Fruit fly (Drosophila melanogaster) whole organism, embryonic: ENCODE results near the gene mthl12.

Experiments
- Aef1 ChIP-seq: fragments of 200-800 bp; sonication (Bioruptor generic); IDR thresholded peaks from 3 replicates; pipeline ENCODE4 v1.3.6; 2022; ENCODE audit warnings: missing biosample characterization, missing genetic modification characterization
- Atf6 ChIP-seq: fragments of 200-800 bp; sonication (Bioruptor generic); IDR thresholded peaks from 2 replicates; pipeline ENCODE4 v1.3.6; 2022; ENCODE audit warnings: missing biosample characterization, missing genetic modification characterization
- CG10565 ChIP-seq: fragments of 200-800 bp; sonication (Bioruptor generic); optimal IDR thresholded peaks from 3 replicates; lab custom pipeline; 2016; ENCODE audit warnings: missing biosample characterization, mild to moderate bottlenecking, missing genetic modification characterization
- CG11456 ChIP-seq: fragments of 200-800 bp; sonication (Bioruptor generic); IDR thresholded peaks from 3 replicates; pipeline ENCODE4 v1.3.6; 2022; ENCODE audit warnings: missing biosample characterization, missing genetic modification characterization
- CG13424 ChIP-seq: fragments of 200-800 bp; sonication (Bioruptor generic); optimal IDR thresholded peaks from 2 replicates; lab custom pipeline; 2019; ENCODE audit warnings: missing biosample characterization, mild to moderate bottlenecking, missing genetic modification characterization, moderate library complexity
- CG13775 ChIP-seq: fragments of 200-800 bp; sonication (Bioruptor generic); optimal IDR thresholded peaks from 3 replicates; lab custom pipeline; 2017; ENCODE audit warnings: missing biosample characterization, mild to moderate bottlenecking, missing genetic modification characterization
- CG14710 ChIP-seq: fragments of 200-800 bp; sonication (Bioruptor generic); optimal IDR thresholded peaks from 3 replicates; lab custom pipeline; 2019; ENCODE audit warnings: missing biosample characterization, mild to moderate bottlenecking, missing genetic modification characterization, moderate library complexity
- CG16815 ChIP-seq: fragments of 200-800 bp; sonication (Bioruptor generic); optimal IDR thresholded peaks from 3 replicates; lab custom pipeline; 2017; ENCODE audit warnings: missing biosample characterization, mild to moderate bottlenecking, missing genetic modification characterization
- CG2199 ChIP-seq: fragments of 200-800 bp; sonication (Bioruptor generic); IDR thresholded peaks from 3 replicates; pipeline ENCODE4 v1.3.6; 2022; ENCODE audit warnings: missing biosample characterization, missing genetic modification characterization
- CG3407 ChIP-seq: fragments of 200-800 bp; sonication (Bioruptor generic); optimal IDR thresholded peaks from 2 replicates; lab custom pipeline; 2018; ENCODE audit warnings: missing biosample characterization, mild to moderate bottlenecking, missing genetic modification characterization
- CG3847 ChIP-seq: fragments of 200-800 bp; sonication (Bioruptor generic); IDR thresholded peaks from 2 replicates; pipeline ENCODE4 v1.3.6; 2022; ENCODE audit warnings: missing biosample characterization, missing genetic modification characterization
- CG4707 ChIP-seq: fragments of 200-800 bp; sonication (Bioruptor generic); optimal IDR thresholded peaks from 2 replicates; lab custom pipeline; 2018; ENCODE audit warnings: missing biosample characterization, mild to moderate bottlenecking, missing genetic modification characterization, moderate library complexity
- CG6254 ChIP-seq: fragments of 200-800 bp; sonication (Bioruptor generic); optimal IDR thresholded peaks from 3 replicates; lab custom pipeline; 2017; ENCODE audit warnings: mild to moderate bottlenecking, missing biosample characterization, missing genetic modification reagents, missing genetic modification characterization
- CG6683 ChIP-seq: fragments of 200-800 bp; sonication (Bioruptor generic); optimal IDR thresholded peaks from 2 replicates; lab custom pipeline; 2017; ENCODE audit warnings: missing biosample characterization, mild to moderate bottlenecking, missing genetic modification characterization, missing genetic modification reagents
- CG9817 ChIP-seq: fragments of 200-800 bp; sonication (Bioruptor generic); optimal IDR thresholded peaks from 2 replicates; lab custom pipeline; 2018; ENCODE audit warnings: missing biosample characterization, mild to moderate bottlenecking, missing genetic modification characterization, moderate library complexity
- CTCF ChIP-seq: fragments of 200-800 bp; sonication (Bioruptor generic); optimal IDR thresholded peaks from 2 replicates; lab custom pipeline; 2017; ENCODE audit warnings: missing biosample characterization, mild to moderate bottlenecking, missing genetic modification characterization, moderate library complexity
- Doc2 ChIP-seq: fragments of 200-800 bp; sonication (Bioruptor generic); IDR thresholded peaks from 2 replicates; pipeline ENCODE4 v1.3.6; 2022; ENCODE audit warnings: missing biosample characterization, missing genetic modification characterization
- Doc3 ChIP-seq: fragments of 200-800 bp; sonication (Bioruptor generic); IDR thresholded peaks from 3 replicates; pipeline ENCODE4 v1.3.6; 2022; ENCODE audit warnings: missing biosample characterization, missing genetic modification characterization; ENCODE audit not compliant: partially characterized antibody
- Drgx ChIP-seq: fragments of 200-800 bp; sonication (Bioruptor generic); IDR thresholded peaks from 2 replicates; pipeline ENCODE4 v1.3.6; 2022; ENCODE audit warnings: missing biosample characterization, missing genetic modification characterization
- ERR ChIP-seq: fragments of 200-800 bp; sonication (Bioruptor generic); optimal IDR thresholded peaks from 2 replicates; lab custom pipeline; 2016; ENCODE audit warnings: missing biosample characterization, missing genetic modification characterization
- Ets65A ChIP-seq: fragments of 200-800 bp; sonication (Bioruptor generic); peaks from one replicate; lab custom pipeline; 2016; ENCODE audit warnings: missing biosample characterization, missing genetic modification characterization
- HLH4C ChIP-seq: fragments of 200-800 bp; sonication (Bioruptor generic); IDR thresholded peaks from 3 replicates; pipeline ENCODE4 v1.3.6; 2022; ENCODE audit warnings: missing biosample characterization, missing genetic modification characterization; ENCODE audit not compliant: partially characterized antibody
- Hr51 ChIP-seq, 2 experiments: fragments of 200-800 bp; sonication (Bioruptor generic); optimal IDR thresholded peaks; 2 replicates in 1 of 2; 3 replicates in 1 of 2; lab custom pipeline; 2016 to 2018; ENCODE audit warnings: missing biosample characterization in 2 of 2, missing genetic modification characterization in 2 of 2, mild to moderate bottlenecking in 1 of 2, moderate library complexity in 1 of 2
- Med ChIP-seq: fragments of 200-800 bp; sonication (Bioruptor generic); peaks from one replicate; lab custom pipeline; 2016; ENCODE audit warnings: missing biosample characterization, missing genetic modification characterization, mild to moderate bottlenecking, inconsistent platforms, moderate library complexity
- Optix ChIP-seq: fragments of 200-800 bp; sonication (Bioruptor generic); IDR thresholded peaks from 3 replicates; pipeline ENCODE4 v1.3.6; 2022; ENCODE audit warnings: missing biosample characterization, missing genetic modification characterization
- Sry-δ ChIP-seq: fragments of 200-800 bp; sonication (Bioruptor generic); optimal IDR thresholded peaks from 2 replicates; lab custom pipeline; 2016; ENCODE audit warnings: missing biosample characterization, missing genetic modification characterization
- Xbp1 ChIP-seq: fragments of 200-800 bp; sonication (Bioruptor generic); optimal IDR thresholded peaks from 3 replicates; lab custom pipeline; 2016; ENCODE audit warnings: missing biosample characterization, mild to moderate bottlenecking, missing genetic modification characterization
- ac ChIP-seq: fragments of 200-800 bp; sonication (Bioruptor generic); optimal IDR thresholded peaks from 3 replicates; lab custom pipeline; 2017; ENCODE audit warnings: missing biosample characterization, mild to moderate bottlenecking, missing genetic modification characterization
- ase ChIP-seq: fragments of 200-800 bp; sonication (Bioruptor generic); IDR thresholded peaks from 3 replicates; pipeline ENCODE4 v1.3.6; 2022; ENCODE audit warnings: missing biosample characterization, missing genetic modification characterization
- az2 ChIP-seq: fragments of 200-800 bp; sonication (Bioruptor generic); optimal IDR thresholded peaks from 3 replicates; lab custom pipeline; 2016; ENCODE audit warnings: missing biosample characterization, missing genetic modification characterization
- bcd ChIP-seq: fragments of 200-800 bp; sonication (Bioruptor generic); optimal IDR thresholded peaks from 2 replicates; lab custom pipeline; 2017; ENCODE audit warnings: missing biosample characterization, mild to moderate bottlenecking, missing genetic modification characterization
- dmrt99B ChIP-seq: fragments of 200-800 bp; sonication (Bioruptor generic); optimal IDR thresholded peaks from 2 replicates; lab custom pipeline; 2018; ENCODE audit warnings: missing biosample characterization, mild to moderate bottlenecking, missing genetic modification characterization, moderate library complexity
- emc ChIP-seq: fragments of 200-800 bp; sonication (Bioruptor generic); optimal IDR thresholded peaks from 2 replicates; lab custom pipeline; 2016; ENCODE audit warnings: missing biosample characterization, missing genetic modification characterization
- fd64A ChIP-seq: fragments of 200-800 bp; sonication (Bioruptor generic); optimal IDR thresholded peaks from 3 replicates; lab custom pipeline; 2018; ENCODE audit warnings: missing biosample characterization, mild to moderate bottlenecking, missing genetic modification characterization
- gce ChIP-seq: fragments of 200-800 bp; sonication (Bioruptor generic); IDR thresholded peaks from 3 replicates; pipeline ENCODE4 v1.3.6; 2022; ENCODE audit warnings: missing biosample characterization, missing genetic modification characterization
- gem ChIP-seq: fragments of 200-800 bp; sonication (Bioruptor generic); optimal IDR thresholded peaks from 2 replicates; lab custom pipeline; 2019; ENCODE audit warnings: missing biosample characterization, mild to moderate bottlenecking, missing genetic modification characterization, moderate library complexity
- grn ChIP-seq: fragments of 200-800 bp; sonication (Bioruptor generic); optimal IDR thresholded peaks from 3 replicates; lab custom pipeline; 2017; ENCODE audit warnings: missing biosample characterization, missing genetic modification characterization
- gsb-n ChIP-seq: fragments of 200-800 bp; sonication (Bioruptor generic); optimal IDR thresholded peaks from 3 replicates; lab custom pipeline; 2018; ENCODE audit warnings: missing biosample characterization, mild to moderate bottlenecking, missing genetic modification characterization
- ham ChIP-seq: fragments of 200-800 bp; sonication (Bioruptor generic); IDR thresholded peaks from 2 replicates; pipeline ENCODE4 v1.3.6; 2022; ENCODE audit warnings: missing biosample characterization, missing genetic modification characterization
- jumu ChIP-seq: fragments of 200-800 bp; sonication (Bioruptor generic); optimal IDR thresholded peaks from 3 replicates; lab custom pipeline; 2016; ENCODE audit warnings: missing biosample characterization, missing genetic modification characterization
- odd ChIP-seq: fragments of 200-800 bp; sonication (Bioruptor generic); optimal IDR thresholded peaks from 2 replicates; lab custom pipeline; 2017; ENCODE audit warnings: missing biosample characterization, mild to moderate bottlenecking, missing genetic modification characterization
- pfk ChIP-seq: fragments of 200-800 bp; sonication (Bioruptor generic); optimal IDR thresholded peaks from 2 replicates; lab custom pipeline; 2018; ENCODE audit warnings: missing biosample characterization, mild to moderate bottlenecking, missing genetic modification characterization, moderate library complexity
- pita ChIP-seq: fragments of 200-800 bp; sonication (Bioruptor generic); optimal IDR thresholded peaks from 2 replicates; lab custom pipeline; 2017; ENCODE audit warnings: missing biosample characterization, mild to moderate bottlenecking, missing genetic modification characterization
- ro ChIP-seq: fragments of 200-800 bp; sonication (Bioruptor generic); IDR thresholded peaks from 2 replicates; pipeline ENCODE4 v1.3.6; 2022; ENCODE audit warnings: missing biosample characterization, missing genetic modification characterization
- seq ChIP-seq: fragments of 200-800 bp; sonication (Bioruptor generic); IDR thresholded peaks from 2 replicates; pipeline ENCODE4 v1.3.6; 2022; ENCODE audit warnings: missing biosample characterization, missing genetic modification characterization
- stwl ChIP-seq: fragments of 200-800 bp; sonication (Bioruptor generic); optimal IDR thresholded peaks from 3 replicates; lab custom pipeline; 2018; ENCODE audit warnings: missing biosample characterization, mild to moderate bottlenecking, missing genetic modification characterization, moderate library complexity
- tin ChIP-seq: fragments of 200-800 bp; sonication (Bioruptor generic); optimal IDR thresholded peaks from 3 replicates; lab custom pipeline; 2016; ENCODE audit warnings: missing biosample characterization, missing genetic modification characterization
- tx ChIP-seq: fragments of 200-800 bp; sonication (Bioruptor generic); optimal IDR thresholded peaks from 2 replicates; lab custom pipeline; 2016; ENCODE audit warnings: missing biosample characterization, missing genetic modification characterization
- z ChIP-seq: fragments of 200-800 bp; sonication (Bioruptor generic); IDR thresholded peaks from 3 replicates; pipeline ENCODE4 v1.3.6; 2022; ENCODE audit warnings: missing biosample characterization, missing genetic modification characterization

Gene mthl12

DNA sequence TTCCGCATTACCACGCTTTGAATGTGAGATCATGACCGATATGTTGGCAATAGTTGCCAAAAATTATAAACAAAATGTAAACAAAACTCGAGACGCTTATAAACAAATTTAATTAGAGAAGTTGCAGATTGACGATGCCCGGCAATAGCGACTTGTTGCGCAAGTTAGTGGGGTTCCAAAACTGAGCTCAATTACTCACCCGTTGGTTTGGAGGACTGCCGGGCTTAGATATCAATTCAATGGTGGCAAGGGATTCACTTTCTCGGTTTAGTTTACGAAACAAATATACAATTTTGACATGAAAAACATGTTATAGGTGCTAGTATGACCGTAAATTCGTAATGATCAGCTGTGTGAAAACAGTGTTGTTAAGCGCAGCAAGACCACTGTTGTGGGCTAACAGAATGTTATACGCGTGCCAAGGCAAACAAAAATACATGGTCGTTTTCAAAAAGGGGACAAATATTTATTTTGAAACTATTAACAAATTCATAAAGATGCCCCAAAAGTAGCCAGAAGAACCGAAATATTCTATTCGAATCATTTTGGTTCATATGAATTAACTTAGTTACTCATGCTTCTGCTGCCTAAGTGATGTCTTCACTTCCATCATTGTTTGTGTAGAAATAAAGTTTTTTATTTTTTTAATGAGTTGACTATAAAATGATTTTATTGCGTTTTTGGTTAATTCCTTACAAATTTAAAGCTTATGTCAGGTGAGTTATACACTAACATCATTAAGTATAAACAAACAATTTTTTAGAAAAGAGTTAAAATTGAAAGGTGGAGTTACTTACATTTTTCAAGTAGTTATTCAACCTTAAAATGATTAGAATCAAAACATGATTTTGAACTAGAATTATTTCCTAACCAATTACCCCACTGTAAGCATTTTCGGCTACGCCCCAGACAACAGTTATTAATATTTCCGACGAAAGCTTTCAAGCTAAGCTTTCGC lies 13.4 kb downstream of the mthl12 start, which contains the start of gene Elp6 (continued):
- TF ChIP-seq seq (GFP tag; lab: Robert Waterston, UW): peak; percentile 46; the same call in 1 of the 2 replicates
- TF ChIP-seq jumu: peak; percentile 28
- TF ChIP-seq CG3847: peak; percentile 32; the same call in 1 of the 2 replicates
- peak; percentile 77; the same call in 2 of the 3 replicates for TF ChIP-seq CG11456 (GFP tag; lab: Robert Waterston, UW)
- no peak for TF ChIP-seq Doc2 (GFP tag; lab: Robert Waterston, UW)
- TF ChIP-seq ham (GFP tag; lab: Robert Waterston, UW): no peak
- no peak for TF ChIP-seq CG10565 (GFP tag; lab: Kevin White, UChicago)
- no peak for TF ChIP-seq ro (GFP tag; lab: Robert Waterston, UW)
- TF ChIP-seq grn (GFP tag; lab: Kevin White, UChicago): no peak
- peak; percentile 85 for TF ChIP-seq stwl (tag; lab: Kevin White, UChicago)
- TF ChIP-seq CG14710 (tag; lab: Kevin White, UChicago): peak; percentile 27
- no peak for TF ChIP-seq CG3407 (GFP tag; lab: Kevin White, UChicago)
- no peak for TF ChIP-seq Optix (GFP tag; lab: Robert Waterston, UW)
- peak; percentile 64 for TF ChIP-seq ase (GFP tag; lab: Robert Waterston, UW)
- TF ChIP-seq emc (GFP tag; lab: Kevin White, UChicago): peak; percentile 48
- peak; percentile 67 for TF ChIP-seq CG13424 (tag; lab: Kevin White, UChicago)
- TF ChIP-seq tx (GFP tag; lab: Kevin White, UChicago): no peak
- no peak for TF ChIP-seq pita (GFP tag; lab: Kevin White, UChicago)
- TF ChIP-seq ac (GFP tag; lab: Kevin White, UChicago): no peak
- TF ChIP-seq CG6254 (GFP tag; lab: Kevin White, UChicago): no peak
- TF ChIP-seq bcd: peak; percentile 73
- TF ChIP-seq fd64A (GFP tag; lab: Kevin White, UChicago): no peak
- no peak for TF ChIP-seq CG4707 (GFP tag; lab: Kevin White, UChicago)
- no peak for TF ChIP-seq HLH4C (GFP tag; lab: Robert Waterston, UW)
- no peak for TF ChIP-seq CTCF (GFP tag; lab: Kevin White, UChicago)
- TF ChIP-seq dmrt99B (tag; lab: Kevin White, UChicago): peak; percentile 73
- peak; percentile 50; the same call in 1 of the 2 replicates for TF ChIP-seq Atf6 (GFP tag; lab: Robert Waterston, UW)
- TF ChIP-seq Med: peak; percentile 77
- TF ChIP-seq Hr51 (GFP tag; optimal IDR thresholded peaks at IDR 0.05; lab: Kevin White, UChicago): peak; percentile 50 to 73
- TF ChIP-seq az2: peak; percentile 53
- TF ChIP-seq CG2199 (GFP tag; lab: Robert Waterston, UW): no peak
- TF ChIP-seq CG6683 (GFP tag; lab: Kevin White, UChicago): peak; percentile 19
- TF ChIP-seq CG9817 (tag; lab: Kevin White, UChicago): peak; percentile 59
- TF ChIP-seq pfk (GFP tag; lab: Kevin White, UChicago): no peak
- TF ChIP-seq Xbp1 (GFP tag; lab: Kevin White, UChicago): peak; percentile 67
- TF ChIP-seq gem (tag; lab: Kevin White, UChicago): peak; percentile 81
- TF ChIP-seq Ets65A: peak; percentile 90
- TF ChIP-seq tin (GFP tag; lab: Kevin White, UChicago): peak; percentile 45
- TF ChIP-seq Aef1 (GFP tag; lab: Robert Waterston, UW): peak; percentile 63
- peak; percentile 63 for TF ChIP-seq Drgx (GFP tag; lab: Robert Waterston, UW)
- no peak for TF ChIP-seq Doc3 (GFP tag; lab: Robert Waterston, UW)
- no peak for TF ChIP-seq ERR (GFP tag; lab: Kevin White, UChicago)
- TF ChIP-seq z: no peak
- TF ChIP-seq Sry-δ (GFP tag; lab: Kevin White, UChicago): peak; percentile 31
- TF ChIP-seq gsb-n (tag; lab: Kevin White, UChicago): no peak
- TF ChIP-seq CG16815: peak; percentile 56
- peak; percentile 39; the same call in 1 of the 3 replicates for TF ChIP-seq gce (GFP tag; lab: Robert Waterston, UW)
- peak; percentile 57 for TF ChIP-seq odd (GFP tag; lab: Kevin White, UChicago)
- TF ChIP-seq CG13775 (GFP tag; lab: Kevin White, UChicago): peak; percentile 71
